Worm (Caenorhabditis elegans): Measurements from ENCODE around the gene aldo-2.
A peak's percentile ranks its signal among the peaks of the same experiment; 100 is the strongest.

The aldo-2 gene

DNA sequence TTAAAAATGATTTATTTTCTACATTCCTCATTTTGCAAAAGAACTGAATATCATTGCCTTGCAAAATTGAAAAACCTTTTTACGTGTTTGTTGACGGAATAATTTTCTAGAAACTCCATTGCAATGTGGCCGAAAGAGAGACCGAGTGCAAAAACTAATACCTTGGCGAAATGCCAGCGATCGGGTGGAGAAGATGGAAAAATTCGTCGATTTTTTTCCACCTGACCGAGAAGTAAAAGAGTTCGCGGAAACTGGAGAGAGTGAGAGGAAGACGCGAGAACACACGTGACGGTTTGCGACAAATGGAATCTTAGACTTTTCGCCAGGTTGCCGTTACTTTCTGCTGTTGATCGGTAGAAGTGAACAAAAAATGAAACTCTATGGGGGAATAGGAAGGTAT lies 34.7 kb downstream of the aldo-2 start (continued):
- TF ChIP-seq lir-1 (GFP tag; conservative IDR thresholded peaks at IDR 0.05) (no peak), mcd-1 (GFP tag; IDR thresholded peaks at IDR 0.05) (no peak), nhr-90 (tag; optimal IDR thresholded peaks at IDR 0.05) (no peak), cebp-1 (GFP tag; IDR thresholded peaks at IDR 0.05) (no peak), cebp-1 (tag; optimal IDR thresholded peaks at IDR 0.05) (peak; percentile 57), F57A8.1 (GFP tag; optimal IDR thresholded peaks at IDR 0.05) (no peak), ekl-4 (GFP tag; IDR thresholded peaks at IDR 0.05) (no peak), fkh-3 (tag; optimal IDR thresholded peaks at IDR 0.05) (no peak), snpc-3.4 (tag; optimal IDR thresholded peaks at IDR 0.05) (no peak), rcor-1 (GFP tag; IDR thresholded peaks at IDR 0.05) (no peak), tlf-1 (GFP tag; optimal IDR thresholded peaks at IDR 0.05) (no peak)

DNA sequence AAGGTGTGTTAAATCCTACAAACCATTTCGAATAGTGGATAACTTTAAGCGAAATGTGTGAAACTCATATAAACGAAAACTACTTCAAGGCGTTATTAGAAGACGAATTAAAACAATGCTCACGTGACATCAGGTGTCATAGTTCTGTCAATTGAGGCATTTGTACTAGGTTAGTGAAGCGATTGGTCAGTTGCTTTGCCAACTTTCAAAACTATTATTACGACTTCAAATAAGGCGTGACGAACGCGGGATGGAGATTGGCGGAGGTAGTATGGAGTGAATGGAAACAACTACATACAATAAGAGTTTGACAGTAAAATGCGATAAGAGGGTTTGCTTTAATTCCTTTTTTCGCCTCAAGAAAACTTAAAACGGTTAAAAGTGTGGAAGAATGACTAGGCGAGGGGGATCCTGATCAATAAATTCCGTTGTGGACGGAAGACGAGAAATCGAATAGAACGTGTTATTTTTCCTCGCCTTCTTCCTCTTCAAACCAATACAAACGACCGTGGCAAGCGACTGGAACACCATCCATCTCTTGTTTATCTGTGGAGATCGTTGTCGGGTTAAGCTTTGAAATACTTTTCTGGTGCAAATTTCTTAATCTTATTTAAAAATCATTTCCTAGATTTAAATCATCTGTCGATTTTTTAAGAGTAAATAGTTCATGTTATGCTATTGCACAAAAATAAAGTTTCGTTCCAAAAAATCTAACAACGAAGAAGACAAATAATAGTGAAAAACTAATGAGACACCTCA lies 35.4 kb downstream of the aldo-2 start:
- TF ChIP-seq tbx-9 (tag; optimal IDR thresholded peaks at IDR 0.05; ENCODE audit: borderline replicate concordance) (no peak), Y95B8A.8 (GFP tag; IDR thresholded peaks at IDR 0.05) (peak; percentile 13; the same call in 1 of the 2 replicates), somi-1 (GFP tag; optimal IDR thresholded peaks at IDR 0.05) (no peak), nhr-80 (tag; optimal IDR thresholded peaks at IDR 0.05) (peak; percentile 21), ceh-40 (GFP tag; IDR thresholded peaks at IDR 0.05) (no peak), nhr-90 (tag; optimal IDR thresholded peaks at IDR 0.05) (no peak), Y53F4B.3 (GFP tag; IDR thresholded peaks at IDR 0.05) (no peak), T26A5.8 (tag; optimal IDR thresholded peaks at IDR 0.05) (no peak), pha-4 (tag; optimal IDR thresholded peaks at IDR 0.05) (no peak)

DNA sequence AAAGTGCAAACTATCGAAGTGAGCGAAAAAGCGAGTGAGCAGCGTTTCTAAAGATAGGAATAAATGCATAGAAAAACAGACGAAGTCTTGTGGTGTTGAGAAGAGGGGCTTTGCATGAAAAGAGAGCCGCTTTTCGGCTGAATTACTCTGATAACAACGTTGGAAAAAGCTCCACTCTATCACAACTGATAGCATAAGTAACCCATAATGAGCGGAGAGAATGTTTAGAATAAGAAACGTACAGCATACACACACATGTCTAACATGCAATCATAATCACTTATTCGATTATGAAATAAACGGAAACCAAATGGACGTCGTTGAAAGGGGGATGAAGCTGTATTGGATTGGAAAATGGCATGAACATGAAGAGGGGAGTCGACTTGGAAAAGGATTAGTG lies 36.1 kb downstream of the aldo-2 start:
- no peak for TF ChIP-seq ztf-26 (tag; optimal IDR thresholded peaks at IDR 0.05)
- no peak for TF ChIP-seq mel-28 (tag; optimal IDR thresholded peaks at IDR 0.05; ENCODE audit: borderline replicate concordance)
- peak; percentile 21; the same call in 1 of the 2 replicates for TF ChIP-seq cebp-1 (GFP tag; IDR thresholded peaks at IDR 0.05)
- TF ChIP-seq cebp-1 (tag; optimal IDR thresholded peaks at IDR 0.05): peak; percentile 64
- TF ChIP-seq mes-4 (tag; optimal IDR thresholded peaks at IDR 0.05): no peak
- TF ChIP-seq F57C9.4 (tag; optimal IDR thresholded peaks at IDR 0.05): no peak
- no peak for TF ChIP-seq tbx-9 (tag; optimal IDR thresholded peaks at IDR 0.05; ENCODE audit: borderline replicate concordance)
- no peak for TF ChIP-seq egl-18 (GFP tag; IDR thresholded peaks at IDR 0.05)
- no peak for TF ChIP-seq nhr-90 (tag; optimal IDR thresholded peaks at IDR 0.05)
- peak; percentile 46 for TF ChIP-seq nhr-80 (tag; optimal IDR thresholded peaks at IDR 0.05)
- TF ChIP-seq rec-8 (tag; optimal IDR thresholded peaks at IDR 0.05): no peak
- 0 out of 2 replicates have a peak, but pooled peaks have one; percentile 9 for TF ChIP-seq dox-1 (GFP tag; IDR thresholded peaks at IDR 0.05)
- TF ChIP-seq sdz-38 (tag; optimal IDR thresholded peaks at IDR 0.05): no peak
- no peak for TF ChIP-seq sptf-2 (GFP tag; optimal IDR thresholded peaks at IDR 0.05)

DNA sequence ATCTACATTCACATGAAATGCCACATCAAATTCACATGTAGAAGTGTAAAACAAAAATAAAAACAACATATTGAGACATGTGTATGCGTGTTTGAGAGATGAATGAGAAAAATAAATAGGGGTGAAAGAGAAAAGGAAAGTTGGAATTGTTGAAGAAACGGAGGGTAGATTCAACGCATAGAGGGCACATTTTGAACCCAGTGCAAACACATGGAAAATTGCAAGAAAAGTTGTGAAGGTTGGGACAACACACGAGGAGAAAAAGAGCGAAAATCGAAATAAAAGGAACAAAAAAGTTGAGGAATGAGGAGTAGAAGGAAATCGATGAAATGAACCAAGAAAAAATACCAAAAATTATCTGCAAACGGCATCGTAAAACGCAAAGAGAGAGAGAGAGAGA lies 36.8 kb downstream of the aldo-2 start:
- no peak for TF ChIP-seq dpff-1 (tag; optimal IDR thresholded peaks at IDR 0.05)
- TF ChIP-seq efl-1 (GFP tag; optimal IDR thresholded peaks at IDR 0.05): no peak
- TF ChIP-seq mel-28 (tag; optimal IDR thresholded peaks at IDR 0.05; ENCODE audit: borderline replicate concordance): no peak
- TF ChIP-seq ccch-3 (GFP tag; optimal IDR thresholded peaks at IDR 0.05): no peak
- no peak for TF ChIP-seq nhr-120 (GFP tag; IDR thresholded peaks at IDR 0.05)
- no peak for TF ChIP-seq aptf-3 (GFP tag; IDR thresholded peaks at IDR 0.05)
- no peak for TF ChIP-seq atf-7 (tag; optimal IDR thresholded peaks at IDR 0.05)
- no peak for TF ChIP-seq unc-62 (GFP tag; optimal IDR thresholded peaks at IDR 0.05)
- TF ChIP-seq gei-17 (GFP tag; optimal IDR thresholded peaks at IDR 0.05): no peak

Measured in whole organism, young adult.